Fruit fly (Drosophila melanogaster): ENCODE measurements around the gene nbs.
A peak's percentile ranks its signal among the peaks of the same experiment; 100 is the strongest.

DNA sequence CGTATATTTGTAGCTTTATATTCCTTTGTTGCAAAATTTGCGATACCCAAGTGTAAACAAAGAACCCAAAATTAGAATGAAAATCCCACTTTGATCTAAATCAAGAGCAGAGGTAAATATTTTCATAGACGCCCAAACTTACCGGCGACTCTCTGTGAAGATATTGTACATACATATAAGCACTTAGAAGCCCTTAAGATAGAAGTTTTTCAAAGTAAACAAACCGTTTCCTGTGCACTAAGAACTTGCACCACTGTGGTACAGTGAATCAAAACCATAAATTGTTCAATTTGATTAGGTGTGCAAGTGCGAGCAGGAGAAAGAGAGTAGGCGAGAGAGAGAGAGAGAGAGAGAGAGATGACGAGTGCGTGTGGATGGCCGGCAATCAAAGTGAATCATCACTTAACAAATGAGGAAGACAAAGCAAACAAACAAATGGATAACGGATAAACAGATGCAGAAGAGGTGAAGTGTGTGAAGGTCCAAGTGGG is 44.9 kb downstream of the nbs start:
- TF ChIP-seq CG9948 (tag; optimal IDR thresholded peaks at IDR 0.05) = no peak
- TF ChIP-seq Pif1B (GFP tag; optimal IDR thresholded peaks at IDR 0.05) = peak; percentile 20
- no peak for TF ChIP-seq CG10348 (GFP tag; IDR thresholded peaks at IDR 0.05)
- no peak for TF ChIP-seq CG15710 (tag; optimal IDR thresholded peaks at IDR 0.05)
- no peak for TF ChIP-seq CG13204 (GFP tag; optimal IDR thresholded peaks at IDR 0.05)
- no peak for TF ChIP-seq rn (GFP tag; IDR thresholded peaks at IDR 0.05)
- no peak for TF ChIP-seq Snoo (tag; optimal IDR thresholded peaks at IDR 0.05)
- no peak for TF ChIP-seq fd96Ca (GFP tag; IDR thresholded peaks at IDR 0.05)
- no peak for TF ChIP-seq CG4496 (GFP tag; IDR thresholded peaks at IDR 0.05)
- no peak for TF ChIP-seq CG34367 (tag; optimal IDR thresholded peaks at IDR 0.05)
- TF ChIP-seq CG32121 (GFP tag; IDR thresholded peaks at IDR 0.05) = no peak
- no peak for TF ChIP-seq CG8159 (tag; optimal IDR thresholded peaks at IDR 0.05)
